Fruit fly (Drosophila melanogaster): ENCODE data around the gene Pkd2.

Gene Pkd2

dm6 chr2L:12427487-12428101, 29.5 kb downstream of the Pkd2 start, which contains the start of the genes CG5446 and Trm1 (continued):
- TF ChIP-seq CG31441 (GFP tag; IDR thresholded peaks at IDR 0.05): peak; percentile 84
- no peak for TF ChIP-seq CG8765 (GFP tag; IDR thresholded peaks at IDR 0.05)
- peak; percentile 76 for TF ChIP-seq dmrt11E (tag; optimal IDR thresholded peaks at IDR 0.05)
- peak; percentile 71 for TF ChIP-seq Xrp1 (GFP tag; IDR thresholded peaks at IDR 0.05)
- TF ChIP-seq CG14014 (GFP tag; IDR thresholded peaks at IDR 0.05): 0 out of 2 replicates have a peak, but pooled peaks have one; percentile 39
- no peak for TF ChIP-seq D (optimal IDR thresholded peaks at IDR 0.05)
- peak; percentile 39 for TF ChIP-seq D (GFP tag; optimal IDR thresholded peaks at IDR 0.05)
- no peak for TF ChIP-seq CG16779 (GFP tag; IDR thresholded peaks at IDR 0.05)
- TF ChIP-seq zfh1 (GFP tag; IDR thresholded peaks at IDR 0.05): peak; percentile 17; the same call in 1 of the 3 replicates
- TF ChIP-seq CG8478 (optimal IDR thresholded peaks at IDR 0.05): no peak
- TF ChIP-seq nerfin-2 (GFP tag; IDR thresholded peaks at IDR 0.05; ENCODE audit: partially characterized antibody): no peak
- peak; percentile 55 for TF ChIP-seq ssp (GFP tag; IDR thresholded peaks at IDR 0.05)
- TF ChIP-seq abd-A (tag; optimal IDR thresholded peaks at IDR 0.05): no peak
- no peak for TF ChIP-seq cad (GFP tag; optimal IDR thresholded peaks at IDR 0.05)
- no peak for TF ChIP-seq CG2875 (GFP tag; optimal IDR thresholded peaks at IDR 0.05)
- TF ChIP-seq ara (GFP tag; IDR thresholded peaks at IDR 0.05): no peak
- TF ChIP-seq ranshi (GFP tag; IDR thresholded peaks at IDR 0.05): peak; percentile 69; the same call in 1 of the 2 replicates
- peak; percentile 56 for TF ChIP-seq ind (GFP tag; optimal IDR thresholded peaks at IDR 0.05)
- TF ChIP-seq org-1 (GFP tag; optimal IDR thresholded peaks at IDR 0.05): peak; percentile 34
- TF ChIP-seq CG9932 (GFP tag; IDR thresholded peaks at IDR 0.05): peak; percentile 75
- no peak for TF ChIP-seq nau (GFP tag; optimal IDR thresholded peaks at IDR 0.05)
- TF ChIP-seq tio (GFP tag; optimal IDR thresholded peaks at IDR 0.05): peak; percentile 14
- TF ChIP-seq CG12299 (tag; optimal IDR thresholded peaks at IDR 0.05): peak; percentile 70
- TF ChIP-seq fd96Cb (tag; optimal IDR thresholded peaks at IDR 0.05): peak; percentile 65
- no peak for TF ChIP-seq CG7357 (GFP tag; IDR thresholded peaks at IDR 0.05)
- TF ChIP-seq fru (optimal IDR thresholded peaks at IDR 0.05): no peak
- TF ChIP-seq CG12391 (tag; optimal IDR thresholded peaks at IDR 0.05): peak; percentile 94
- TF ChIP-seq unc-4 (GFP tag; IDR thresholded peaks at IDR 0.05; ENCODE audit: partially characterized antibody): peak; percentile 13; the same call in 1 of the 2 replicates
- no peak for TF ChIP-seq Camta (GFP tag; optimal IDR thresholded peaks at IDR 0.05)
- peak; percentile 47; the same call in 1 of the 2 replicates for TF ChIP-seq MBD-R2 (GFP tag; IDR thresholded peaks at IDR 0.05)
- TF ChIP-seq pita (GFP tag; optimal IDR thresholded peaks at IDR 0.05): no peak
- TF ChIP-seq CG31365 (tag; optimal IDR thresholded peaks at IDR 0.05): no peak
- no peak for TF ChIP-seq cg (GFP tag; optimal IDR thresholded peaks at IDR 0.05)
- no peak; the same call in 1 of the 2 replicates for TF ChIP-seq Atf6 (GFP tag; IDR thresholded peaks at IDR 0.05)
- TF ChIP-seq Ets97D (GFP tag; optimal IDR thresholded peaks at IDR 0.05): peak; percentile 17
- TF ChIP-seq sd (tag; optimal IDR thresholded peaks at IDR 0.05): peak; percentile 25
- TF ChIP-seq CG4282 (GFP tag; optimal IDR thresholded peaks at IDR 0.05): no peak
- TF ChIP-seq CG15479 (GFP tag; optimal IDR thresholded peaks at IDR 0.05): no peak
- no peak for TF ChIP-seq en (GFP tag; optimal IDR thresholded peaks at IDR 0.05)
- TF ChIP-seq CG12659 (GFP tag; optimal IDR thresholded peaks at IDR 0.05): peak; percentile 86
- TF ChIP-seq usp (GFP tag; optimal IDR thresholded peaks at IDR 0.05): no peak
- TF ChIP-seq dm (GFP tag; optimal IDR thresholded peaks at IDR 0.05): peak; percentile 34
- no peak for TF ChIP-seq CG14965 (GFP tag; optimal IDR thresholded peaks at IDR 0.05; ENCODE audit: borderline replicate concordance)
- 0 out of 3 replicates have a peak, but pooled peaks have one; percentile 32 for TF ChIP-seq H15 (GFP tag; IDR thresholded peaks at IDR 0.05)
- TF ChIP-seq Myb (GFP tag; optimal IDR thresholded peaks at IDR 0.05): no peak
- no peak for TF ChIP-seq CHES-1-like (GFP tag; optimal IDR thresholded peaks at IDR 0.05)
- TF ChIP-seq CG17829 (tag; optimal IDR thresholded peaks at IDR 0.05): peak; percentile 88
- no peak for TF ChIP-seq CG2199 (GFP tag; IDR thresholded peaks at IDR 0.05)
- TF ChIP-seq Stat92E (GFP tag; optimal IDR thresholded peaks at IDR 0.05): no peak
- peak; percentile 43 for TF ChIP-seq ATbp (GFP tag; optimal IDR thresholded peaks at IDR 0.05)
- TF ChIP-seq jigr1 (GFP tag; IDR thresholded peaks at IDR 0.05): no peak

All from whole organism, embryonic.